Fruit fly (Drosophila melanogaster) whole organism, pupa: ENCODE measurements around the gene pbl.
A peak's percentile ranks its signal among the peaks of the same experiment; 100 is the strongest.

Experiments
- CG10348 ChIP-seq: fragments of 200-800 bp; sonication (Bioruptor generic); IDR thresholded peaks from 2 replicates; pipeline ENCODE4 v1.3.6; 2022; ENCODE audit warnings: missing biosample characterization, missing genetic modification characterization
- CG12605 ChIP-seq: fragments of 200-800 bp; sonication (Bioruptor generic); IDR thresholded peaks from 2 replicates; pipeline ENCODE4 v1.3.6; 2022; ENCODE audit warnings: missing biosample characterization, missing genetic modification characterization
- CG13204 ChIP-seq: fragments of 200-800 bp; sonication (Bioruptor generic); optimal IDR thresholded peaks from 2 replicates; lab custom pipeline; 2018; ENCODE audit warnings: missing biosample characterization, mild to moderate bottlenecking, missing genetic modification characterization, moderate library complexity
- CG14655 ChIP-seq: fragments of 200-800 bp; sonication (Bioruptor generic); optimal IDR thresholded peaks from 3 replicates; lab custom pipeline; 2017; ENCODE audit warnings: mild to moderate bottlenecking, missing biosample characterization, missing genetic modification reagents, missing genetic modification characterization
- CG15710 ChIP-seq: fragments of 200-800 bp; sonication (Bioruptor generic); optimal IDR thresholded peaks from 2 replicates; lab custom pipeline; 2018; ENCODE audit warnings: missing biosample characterization, mild to moderate bottlenecking, missing genetic modification characterization, moderate library complexity
- CG17806 ChIP-seq: fragments of 200-800 bp; sonication (Bioruptor generic); optimal IDR thresholded peaks from 2 replicates; lab custom pipeline; 2018; ENCODE audit warnings: missing biosample characterization, mild to moderate bottlenecking, missing genetic modification characterization, moderate library complexity
- CG32121 ChIP-seq: fragments of 200-800 bp; sonication (Bioruptor generic); IDR thresholded peaks from 2 replicates; pipeline ENCODE4 v1.3.6; 2022; ENCODE audit warnings: missing biosample characterization, missing genetic modification characterization
- CG34367 ChIP-seq: fragments of 200-800 bp; sonication (Bioruptor generic); optimal IDR thresholded peaks from 2 replicates; lab custom pipeline; 2018; ENCODE audit warnings: missing biosample characterization, mild to moderate bottlenecking, missing genetic modification characterization
- CG4496 ChIP-seq: fragments of 200-800 bp; sonication (Bioruptor generic); IDR thresholded peaks from 3 replicates; pipeline ENCODE4 v1.3.6; 2022; ENCODE audit warnings: missing biosample characterization, missing genetic modification characterization
- CG8159 ChIP-seq: fragments of 200-800 bp; sonication (Bioruptor generic); optimal IDR thresholded peaks from 3 replicates; lab custom pipeline; 2018; ENCODE audit warnings: missing biosample characterization, mild to moderate bottlenecking, missing genetic modification characterization, moderate library complexity
- CG8301 ChIP-seq: fragments of 200-800 bp; sonication (Bioruptor generic); optimal IDR thresholded peaks from 2 replicates; lab custom pipeline; 2018; ENCODE audit warnings: missing biosample characterization, mild to moderate bottlenecking, missing genetic modification characterization
- CG9948 ChIP-seq: fragments of 200-800 bp; sonication (Bioruptor generic); optimal IDR thresholded peaks from 2 replicates; lab custom pipeline; 2018; ENCODE audit warnings: missing biosample characterization, mild to moderate bottlenecking, missing genetic modification characterization, moderate library complexity
- D1 ChIP-seq: fragments of 200-800 bp; sonication (Bioruptor generic); optimal IDR thresholded peaks from 2 replicates; lab custom pipeline; 2018; ENCODE audit warnings: missing biosample characterization, mild to moderate bottlenecking, missing genetic modification characterization, moderate library complexity
- EcR ChIP-seq: fragments of 200-800 bp; sonication (Bioruptor generic); optimal IDR thresholded peaks from 3 replicates; lab custom pipeline; 2019; ENCODE audit warnings: missing biosample characterization, missing genetic modification characterization, mild to moderate bottlenecking, moderate library complexity, missing genetic modification reagents
- Ets98B ChIP-seq: fragments of 200-800 bp; sonication (Bioruptor generic); IDR thresholded peaks from 2 replicates; pipeline ENCODE4 v1.3.6; 2022; ENCODE audit warnings: missing biosample characterization, missing genetic modification characterization
- Pif1A ChIP-seq: fragments of 200-800 bp; sonication (Bioruptor generic); optimal IDR thresholded peaks from 3 replicates; lab custom pipeline; 2016; ENCODE audit warnings: missing biosample characterization, missing genetic modification characterization
- Pif1B ChIP-seq: fragments of 200-800 bp; sonication (Bioruptor generic); optimal IDR thresholded peaks from 3 replicates; lab custom pipeline; 2016; ENCODE audit warnings: missing biosample characterization, missing genetic modification characterization
- Snoo ChIP-seq: fragments of 200-800 bp; sonication (Bioruptor generic); optimal IDR thresholded peaks from 3 replicates; lab custom pipeline; 2017; ENCODE audit warnings: missing biosample characterization, mild to moderate bottlenecking, missing genetic modification characterization, inconsistent platforms
- fd96Ca ChIP-seq: fragments of 200-800 bp; sonication (Bioruptor generic); IDR thresholded peaks from 3 replicates; pipeline ENCODE4 v1.3.6; 2022; ENCODE audit warnings: missing biosample characterization, missing genetic modification characterization
- gl ChIP-seq: fragments of 200-800 bp; sonication (Bioruptor generic); optimal IDR thresholded peaks from 2 replicates; lab custom pipeline; 2018; ENCODE audit warnings: missing biosample characterization, mild to moderate bottlenecking, missing genetic modification characterization
- rn ChIP-seq: fragments of 200-800 bp; sonication (Bioruptor generic); IDR thresholded peaks from 2 replicates; pipeline ENCODE4 v1.3.6; 2022; ENCODE audit warnings: missing biosample characterization, missing genetic modification characterization

The pbl gene

DNA sequence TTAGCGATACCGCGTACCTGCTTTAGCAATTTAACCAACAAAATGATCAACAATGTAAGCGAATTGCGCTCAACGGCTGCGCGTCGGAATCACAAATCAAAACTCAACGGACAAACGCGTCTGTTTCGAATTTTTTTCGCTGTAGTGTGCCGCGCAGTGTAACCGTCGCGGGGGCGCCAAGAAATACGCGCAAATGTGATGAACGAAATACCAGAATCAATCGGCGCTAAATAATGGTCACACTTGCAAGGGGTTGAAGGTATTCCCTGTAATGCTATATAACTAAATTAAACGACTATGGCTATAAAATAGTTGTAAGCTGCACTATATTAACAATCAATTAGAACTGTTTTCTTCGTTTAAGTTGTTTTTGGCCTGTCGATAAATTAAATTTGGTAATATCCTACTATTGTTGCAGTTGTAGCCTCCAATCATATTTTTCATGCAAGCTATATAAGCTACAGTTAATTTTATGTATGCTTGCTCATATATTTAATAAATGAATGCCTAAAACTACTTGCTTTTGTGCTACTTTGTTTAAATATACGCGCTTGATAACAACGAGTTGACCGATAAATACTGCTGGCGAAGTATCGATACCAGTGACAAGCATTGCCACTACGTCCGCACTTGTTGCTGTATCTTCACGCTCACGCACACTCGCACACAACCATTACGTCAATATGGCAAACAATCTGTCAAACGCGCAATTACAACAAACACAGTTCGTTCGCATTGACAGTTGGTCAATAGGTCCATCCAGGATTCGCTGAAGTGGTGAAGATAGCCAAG lies at the start of gene pbl, which contains the start of gene CG8281:
Gene pbl (minus strand): TSS at position 190 of the 792 bp plus-strand sequence.
Gene CG8281 (plus strand): TSS at position 699 of the 792 bp plus-strand sequence.
- TF ChIP-seq Snoo (tag; lab: Kevin White, UChicago) (no peak), CG17806 (tag; lab: Kevin White, UChicago) (peak; percentile 26), CG10348 (GFP tag; lab: Robert Waterston, UW) (no peak), CG13204 (GFP tag; lab: Kevin White, UChicago) (no peak), CG15710 (tag; lab: Kevin White, UChicago) (peak; percentile 41), Pif1B (GFP tag; lab: Kevin White, UChicago) (no peak), D1 (no peak), Ets98B (peak; percentile 56), CG8159 (tag; lab: Kevin White, UChicago) (peak; percentile 7), rn (peak; percentile 27; the same call in 1 of the 2 replicates), CG8301 (peak; percentile 26), fd96Ca (GFP tag; lab: Robert Waterston, UW) (peak; percentile 10; the same call in 1 of the 3 replicates), CG9948 (peak; percentile 0), CG34367 (tag; lab: Kevin White, UChicago) (peak; percentile 26), CG4496 (peak; percentile 71), CG14655 (GFP tag; lab: Kevin White, UChicago) (no peak), EcR (GFP tag; lab: Kevin White, UChicago) (no peak), CG32121 (GFP tag; lab: Robert Waterston, UW) (0 out of 2 replicates have a peak, but pooled peaks have one; percentile 43), CG12605 (GFP tag; lab: Robert Waterston, UW) (peak; percentile 44), gl (tag; lab: Kevin White, UChicago) (no peak), Pif1A (no peak)

DNA sequence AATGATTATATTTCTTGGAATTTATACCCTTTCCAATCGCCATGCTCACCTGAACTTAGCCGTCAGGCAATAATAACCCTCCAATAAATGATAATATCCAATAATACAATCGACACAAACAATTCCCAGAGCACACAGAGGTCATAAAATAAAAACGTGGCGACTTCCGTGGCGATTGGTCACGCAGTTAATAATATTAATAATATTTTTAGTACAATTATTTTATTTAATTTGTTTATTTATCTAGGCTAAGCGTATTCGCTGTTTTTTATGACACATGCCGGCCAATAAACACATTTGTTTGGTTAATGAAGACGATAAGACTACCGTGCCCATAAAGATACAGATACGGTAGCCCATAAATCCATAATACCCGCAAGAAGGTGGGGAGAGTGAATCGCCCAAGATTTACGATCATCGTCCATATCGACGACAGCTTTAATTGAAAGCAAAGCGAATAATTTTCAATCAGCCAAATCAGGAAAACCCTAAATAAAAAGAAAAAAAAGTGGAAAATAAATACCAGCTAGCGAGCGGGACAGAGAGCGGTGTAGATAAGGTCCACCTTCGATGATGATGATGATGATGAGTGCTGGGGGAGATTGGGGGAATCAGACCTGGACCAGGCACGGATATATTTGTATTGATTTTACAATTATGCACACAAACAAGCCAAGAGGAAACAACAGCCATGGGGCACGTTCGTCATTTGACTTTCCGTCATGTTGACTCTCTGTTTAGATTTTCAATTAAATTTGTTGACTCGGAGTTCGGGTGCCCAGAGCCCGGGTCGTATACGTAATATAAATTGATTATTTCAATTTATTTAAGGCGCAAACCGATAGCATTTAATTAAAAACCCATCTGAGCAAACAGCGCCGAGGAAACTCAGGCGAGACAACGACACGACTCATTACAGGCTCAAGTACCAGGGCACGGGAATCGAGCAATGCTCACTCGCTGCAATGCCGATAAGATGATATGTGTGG lies 49.2 kb upstream of the pbl start:
- TF ChIP-seq Snoo (tag; lab: Kevin White, UChicago) (peak; percentile 37), Pif1B (GFP tag; lab: Kevin White, UChicago) (no peak)
- TF ChIP-seq, all 21 proteins: peak for 1

DNA sequence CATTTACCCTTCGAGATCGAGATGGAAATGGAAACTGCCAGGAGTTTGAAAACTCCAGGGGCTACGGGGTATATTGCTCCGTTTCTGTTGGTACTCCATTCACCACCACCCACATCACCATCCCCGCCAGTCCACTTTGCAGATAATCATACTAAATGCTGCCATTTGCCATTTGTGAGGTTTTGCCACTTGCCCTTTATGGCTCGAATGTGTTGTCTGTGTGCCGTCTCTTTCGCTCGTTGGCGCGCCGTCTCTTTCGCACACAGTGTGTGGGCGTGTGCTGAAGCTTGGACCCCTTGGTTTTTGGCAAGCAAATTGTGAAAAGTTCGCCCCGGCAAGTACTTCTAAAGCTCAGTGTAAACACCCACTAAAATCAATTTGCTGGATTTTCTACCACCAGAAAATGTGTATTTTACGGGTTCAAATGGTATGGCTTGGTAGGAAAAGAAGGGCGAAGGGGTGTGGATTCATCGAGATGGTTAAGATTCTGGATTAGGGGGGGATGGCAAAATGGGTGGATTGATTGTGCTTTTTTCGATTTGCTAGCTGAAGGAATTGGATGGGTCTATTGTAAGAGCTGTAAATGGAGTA lies 46.9 kb upstream of the pbl start:
- TF ChIP-seq CG15710 (tag; lab: Kevin White, UChicago) (no peak), Ets98B (no peak), CG32121 (GFP tag; lab: Robert Waterston, UW) (no peak), Pif1B (GFP tag; lab: Kevin White, UChicago) (no peak), CG4496 (no peak)

DNA sequence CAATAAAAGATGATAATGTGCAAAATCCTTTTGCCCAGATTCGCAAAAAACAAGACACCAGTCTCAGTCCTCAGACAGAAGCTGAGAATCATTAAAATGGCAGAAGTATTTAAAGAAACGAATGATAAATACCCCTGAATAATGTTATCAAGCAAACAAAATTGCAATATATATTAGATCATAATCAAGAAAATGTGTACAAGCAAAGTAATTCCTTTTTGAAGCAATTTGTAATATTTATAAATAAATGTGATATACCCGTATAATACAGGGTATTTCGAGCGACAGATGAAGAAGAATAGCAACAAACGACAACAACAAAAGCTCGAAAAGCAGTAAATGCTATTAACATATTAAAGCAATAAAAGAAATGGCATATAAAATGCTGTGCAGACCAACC lies 46.3 kb upstream of the pbl start:
- TF ChIP-seq CG14655 (GFP tag; lab: Kevin White, UChicago) = no peak
- TF ChIP-seq CG8301 = no peak
- no peak for TF ChIP-seq CG8159 (tag; lab: Kevin White, UChicago)
- no peak for TF ChIP-seq Ets98B
- no peak for TF ChIP-seq CG13204 (GFP tag; lab: Kevin White, UChicago)
- no peak for TF ChIP-seq Pif1B (GFP tag; lab: Kevin White, UChicago)
- no peak for TF ChIP-seq rn
- no peak for TF ChIP-seq CG9948
- TF ChIP-seq CG15710 (tag; lab: Kevin White, UChicago) = no peak

DNA sequence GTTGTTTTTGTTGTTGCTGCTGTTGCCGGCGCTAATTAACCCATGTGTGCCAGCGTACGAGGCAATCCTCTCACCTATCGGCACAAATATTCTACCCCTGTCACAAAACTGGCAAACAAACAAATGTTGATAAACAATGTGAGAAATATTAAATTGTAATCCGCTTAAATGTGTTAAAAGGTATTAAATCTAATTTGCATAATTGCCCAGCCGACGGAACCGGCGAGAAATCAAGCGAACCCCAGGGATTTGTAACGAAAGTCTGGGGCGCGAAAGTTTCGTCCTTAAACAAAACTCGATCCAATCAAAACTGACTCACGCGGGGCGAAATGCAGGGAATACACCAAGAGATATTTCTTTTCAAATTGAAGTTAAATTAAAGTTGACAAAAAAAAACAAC lies 45.0 kb upstream of the pbl start:
- TF ChIP-seq CG4496 (no peak), EcR (GFP tag; lab: Kevin White, UChicago) (no peak), CG8159 (tag; lab: Kevin White, UChicago) (no peak)
- TF ChIP-seq, all 21 proteins: peak for 0

DNA sequence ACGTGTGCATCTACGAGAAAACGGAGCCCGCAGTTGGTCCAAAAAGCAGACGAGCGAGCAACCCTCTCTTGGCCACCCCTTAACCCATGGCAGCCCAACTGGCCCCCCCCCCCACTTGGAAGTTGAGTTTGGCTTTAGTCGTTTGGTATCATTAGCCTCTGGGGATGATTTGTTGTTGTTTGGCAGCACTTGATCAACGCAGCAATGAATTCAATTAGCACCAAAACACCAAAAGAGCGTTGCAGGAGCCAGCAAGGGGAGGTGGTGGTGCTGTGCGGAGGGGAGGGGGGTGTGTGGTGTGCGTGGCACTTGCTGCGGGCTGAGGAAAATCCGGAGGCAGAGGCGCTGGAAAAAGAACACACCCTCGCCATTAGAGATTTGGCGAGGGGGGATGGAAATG lies 43.2 kb upstream of the pbl start:
- TF ChIP-seq EcR (GFP tag; lab: Kevin White, UChicago) (no peak), CG10348 (GFP tag; lab: Robert Waterston, UW) (0 out of 2 replicates have a peak, but pooled peaks have one; percentile 11)
